Worm (Caenorhabditis elegans) whole organism, young adult: Measurements from ENCODE around the gene R05D3.9.

ENCODE experiments used
- B0336.3 ChIP-seq: fragments of 200-800 bp; sonication (Bioruptor generic); IDR thresholded peaks from 2 replicates; pipeline ENCODE4 v1.3.6; 2022; ENCODE audit warnings: missing genetic modification characterization, missing compliant biosample characterization
- D2030.7 ChIP-seq: fragments of 200-800 bp; sonication (Bioruptor generic); IDR thresholded peaks from 2 replicates; pipeline ENCODE4 v1.3.6; 2022; ENCODE audit warnings: missing genetic modification reagents, missing genetic modification characterization, missing compliant biosample characterization
- F10E7.11 ChIP-seq: sonication (generic microtip); optimal IDR thresholded peaks from 2 replicates; lab custom pipeline; 2017; ENCODE audit warnings: mild to moderate bottlenecking, missing genetic modification characterization, moderate library complexity, missing compliant biosample characterization
- F33H1.4 ChIP-seq: fragments of 200-800 bp; sonication (Bioruptor generic); IDR thresholded peaks from 2 replicates; pipeline ENCODE4 v1.3.6; 2022; ENCODE audit warnings: missing genetic modification reagents, missing genetic modification characterization, missing compliant biosample characterization
- F52B5.7 ChIP-seq: sonication (generic microtip); optimal IDR thresholded peaks from 2 replicates; lab custom pipeline; 2016; ENCODE audit warnings: mild to moderate bottlenecking, missing genetic modification characterization, missing compliant biosample characterization
- T07F8.4 ChIP-seq: sonication (generic microtip); optimal IDR thresholded peaks from 2 replicates; lab custom pipeline; 2016; ENCODE audit warnings: mild to moderate bottlenecking, missing genetic modification characterization, moderate library complexity, missing compliant biosample characterization
- Y79H2A.3 ChIP-seq: fragments of 200-800 bp; sonication (Bioruptor generic); conservative IDR thresholded peaks from 2 replicates; pipeline ENCODE4 v1.3.6; 2022; ENCODE audit warnings: missing genetic modification reagents, missing genetic modification characterization, missing compliant biosample characterization
- Y95B8A.8 ChIP-seq: fragments of 200-800 bp; sonication (Bioruptor generic); IDR thresholded peaks from 2 replicates; pipeline ENCODE4 v1.3.6; 2022; ENCODE audit warnings: missing genetic modification reagents, missing genetic modification characterization, missing compliant biosample characterization
- akir-1 ChIP-seq: fragments of 200-800 bp; sonication (Bioruptor generic); optimal IDR thresholded peaks from 2 replicates; lab custom pipeline; 2018; ENCODE audit warnings: mild to moderate bottlenecking, missing genetic modification characterization, moderate library complexity, missing compliant biosample characterization
- aptf-3 ChIP-seq: fragments of 200-800 bp; sonication (Bioruptor generic); IDR thresholded peaks from 2 replicates; pipeline ENCODE4 v1.3.6; 2022; ENCODE audit warnings: missing genetic modification characterization, missing compliant biosample characterization
- atf-7 ChIP-seq: sonication (generic microtip); optimal IDR thresholded peaks from 2 replicates; lab custom pipeline; 2017; ENCODE audit warnings: mild to moderate bottlenecking, missing genetic modification characterization, missing compliant biosample characterization
- attf-3 ChIP-seq: fragments of 200-800 bp; sonication (Bioruptor generic); conservative IDR thresholded peaks from 2 replicates; pipeline ENCODE4 v1.3.6; 2022; ENCODE audit warnings: missing genetic modification reagents, missing genetic modification characterization, missing compliant biosample characterization
- attf-5 ChIP-seq: fragments of 200-800 bp; sonication (Bioruptor generic); optimal IDR thresholded peaks from 2 replicates; lab custom pipeline; 2018; ENCODE audit warnings: mild to moderate bottlenecking, missing genetic modification characterization, missing compliant biosample characterization
- ccch-3 ChIP-seq: fragments of 200-800 bp; sonication (Bioruptor generic); optimal IDR thresholded peaks from 2 replicates; lab custom pipeline; 2018; ENCODE audit warnings: mild to moderate bottlenecking, missing genetic modification characterization, missing compliant biosample characterization
- ceh-100 ChIP-seq: fragments of 200-800 bp; sonication (Bioruptor generic); IDR thresholded peaks from 2 replicates; pipeline ENCODE4 v1.3.6; 2022; ENCODE audit warnings: missing genetic modification reagents, missing genetic modification characterization, missing compliant biosample characterization
- ceh-27 ChIP-seq: fragments of 200-800 bp; sonication (Bioruptor generic); optimal IDR thresholded peaks from 2 replicates; lab custom pipeline; 2018; ENCODE audit warnings: mild to moderate bottlenecking, missing genetic modification characterization, moderate library complexity, missing compliant biosample characterization
- ceh-58 ChIP-seq: fragments of 200-800 bp; sonication (Bioruptor generic); IDR thresholded peaks from 2 replicates; pipeline ENCODE4 v1.3.6; 2022; ENCODE audit warnings: missing genetic modification characterization, missing compliant biosample characterization
- ceh-79 ChIP-seq: sonication (generic microtip); optimal IDR thresholded peaks from 2 replicates; lab custom pipeline; 2017; ENCODE audit warnings: mild to moderate bottlenecking, missing genetic modification characterization, missing compliant biosample characterization
- ceh-91 ChIP-seq: fragments of 200-800 bp; sonication (Bioruptor generic); IDR thresholded peaks from 2 replicates; pipeline ENCODE4 v1.3.6; 2022; ENCODE audit warnings: missing genetic modification reagents, missing genetic modification characterization, missing compliant biosample characterization
- dox-1 ChIP-seq: fragments of 200-800 bp; sonication (Bioruptor generic); IDR thresholded peaks from 2 replicates; pipeline ENCODE4 v1.3.6; 2022; ENCODE audit warnings: missing genetic modification reagents, missing genetic modification characterization, missing compliant biosample characterization
- egl-18 ChIP-seq: fragments of 200-800 bp; sonication (Bioruptor generic); IDR thresholded peaks from 2 replicates; pipeline ENCODE4 v1.3.6; 2022; ENCODE audit warnings: missing genetic modification reagents, missing genetic modification characterization, missing compliant biosample characterization
- ekl-4 ChIP-seq: fragments of 200-800 bp; sonication (Bioruptor generic); IDR thresholded peaks from 2 replicates; pipeline ENCODE4 v1.3.6; 2022; ENCODE audit warnings: missing genetic modification reagents, missing genetic modification characterization, missing compliant biosample characterization
- fkh-3 ChIP-seq: sonication (generic microtip); optimal IDR thresholded peaks from 2 replicates; lab custom pipeline; 2016; ENCODE audit warnings: mild to moderate bottlenecking, missing genetic modification characterization, missing compliant biosample characterization
- him-1 ChIP-seq: sonication (generic microtip); optimal IDR thresholded peaks from 2 replicates; lab custom pipeline; 2016; ENCODE audit warnings: missing genotype, missing genetic modification reagents, missing genetic modification characterization, missing compliant biosample characterization
- hmg-20 ChIP-seq: fragments of 200-800 bp; sonication (Bioruptor generic); IDR thresholded peaks from 2 replicates; pipeline ENCODE4 v1.3.6; 2022; ENCODE audit warnings: missing genetic modification reagents, missing genetic modification characterization, missing compliant biosample characterization
- hsf-1 ChIP-seq: fragments of 200-800 bp; sonication (Bioruptor generic); IDR thresholded peaks from 2 replicates; pipeline ENCODE4 v1.3.6; 2022; ENCODE audit warnings: missing genetic modification reagents, missing genetic modification characterization, missing compliant biosample characterization
- let-607 ChIP-seq, 2 experiments: fragments of 200-800 bp in 1 of 2; sonication (Bioruptor generic) in 1 of 2; sonication (generic microtip) in 1 of 2; optimal IDR thresholded peaks; 2 replicates each; lab custom pipeline; 2016 to 2018; ENCODE audit warnings: mild to moderate bottlenecking in 2 of 2, missing compliant biosample characterization in 2 of 2, missing genetic modification characterization in 2 of 2, moderate library complexity in 2 of 2, missing genotype in 1 of 2
- lin-35 ChIP-seq, 3 experiments: fragments of 150-350 bp in 2 of 3; sonication (generic microtip) in 1 of 3; optimal IDR thresholded peaks; 2 replicates each; lab custom pipeline; 2014 to 2018; ENCODE audit warnings: missing biosample characterization in 3 of 3, missing genetic modification characterization in 3 of 3, missing genetic modification reagents in 3 of 3
- madf-3 ChIP-seq: fragments of 200-800 bp; sonication (Bioruptor generic); IDR thresholded peaks from 2 replicates; pipeline ENCODE4 v1.3.6; 2022; ENCODE audit warnings: missing genetic modification reagents, missing genetic modification characterization, missing compliant biosample characterization
- madf-6 ChIP-seq: fragments of 200-800 bp; sonication (Bioruptor generic); IDR thresholded peaks from 2 replicates; pipeline ENCODE4 v1.3.6; 2022; ENCODE audit warnings: missing genetic modification reagents, missing genetic modification characterization, missing compliant biosample characterization
- mxl-1 ChIP-seq: sonication (generic microtip); optimal IDR thresholded peaks from 2 replicates; lab custom pipeline; 2016; ENCODE audit warnings: missing genetic modification characterization, missing compliant biosample characterization
- nhr-120 ChIP-seq: fragments of 200-800 bp; sonication (Bioruptor generic); IDR thresholded peaks from 2 replicates; pipeline ENCODE4 v1.3.6; 2022; ENCODE audit warnings: missing genetic modification characterization, missing compliant biosample characterization
- nhr-80 ChIP-seq: sonication (generic microtip); optimal IDR thresholded peaks from 2 replicates; lab custom pipeline; 2016; ENCODE audit warnings: missing genetic modification characterization, missing compliant biosample characterization
- pbrm-1 ChIP-seq: fragments of 200-800 bp; sonication (Bioruptor generic); IDR thresholded peaks from 2 replicates; pipeline ENCODE4 v1.3.6; 2022; ENCODE audit warnings: missing genetic modification reagents, missing genetic modification characterization, missing compliant biosample characterization
- pha-4 ChIP-seq: fragments of 150-350 bp; sonication (generic microtip); optimal IDR thresholded peaks from 2 replicates; lab custom pipeline; 2014; ENCODE audit warnings: missing biosample characterization, missing genetic modification reagents, missing genetic modification characterization
- rpc-1 ChIP-seq, 2 experiments: fragments of 150-350 bp in 1 of 2; sonication (generic microtip) in 1 of 2; optimal IDR thresholded peaks; 2 replicates each; lab custom pipeline; 2014 to 2018; ENCODE audit warnings: missing biosample characterization in 1 of 2, missing genetic modification characterization in 1 of 2, missing genetic modification reagents in 1 of 2, missing genotype in 1 of 2
- sdz-38 ChIP-seq: sonication (generic microtip); optimal IDR thresholded peaks from 2 replicates; lab custom pipeline; 2016; ENCODE audit warnings: missing genotype, missing genetic modification characterization, missing compliant biosample characterization
- snpc-1.1 ChIP-seq: sonication (generic microtip); optimal IDR thresholded peaks from 2 replicates; lab custom pipeline; 2017; ENCODE audit warnings: missing genetic modification characterization, mild to moderate bottlenecking, missing compliant biosample characterization, antibody characterized with exemption, moderate library complexity, missing genotype, missing genetic modification reagents; ENCODE audit not compliant: insufficient read depth
- snpc-1.3 ChIP-seq: sonication (generic microtip); optimal IDR thresholded peaks from 2 replicates; lab custom pipeline; 2017; ENCODE audit warnings: missing genetic modification characterization, mild to moderate bottlenecking, missing compliant biosample characterization, antibody characterized with exemption, moderate library complexity, missing genotype, missing genetic modification reagents; ENCODE audit not compliant: insufficient read depth
- snpc-4 ChIP-seq, 5 experiments: fragments of 150-350 bp in 1 of 5; sonication (generic microtip) in 4 of 5; optimal IDR thresholded peaks; 2 replicates each; lab custom pipeline; 2014 to 2018; ENCODE audit warnings: missing genetic modification characterization in 5 of 5, missing biosample characterization in 3 of 5, antibody characterized with exemption in 2 of 5, mild to moderate bottlenecking in 2 of 5, missing compliant biosample characterization in 2 of 5, missing genotype in 2 of 5, moderate library complexity in 2 of 5, missing genetic modification reagents in 1 of 5
- tbx-9 ChIP-seq: sonication (generic microtip); optimal IDR thresholded peaks from 2 replicates; lab custom pipeline; 2016; ENCODE audit warnings: borderline replicate concordance, missing genetic modification characterization, inconsistent platforms, missing compliant biosample characterization
- unc-62 ChIP-seq: fragments of 150-350 bp; optimal IDR thresholded peaks from 2 replicates; lab custom pipeline; 2014; ENCODE audit warnings: missing biosample characterization, missing genetic modification reagents, missing genetic modification characterization
- xnd-1 ChIP-seq: sonication (generic microtip); optimal IDR thresholded peaks from 2 replicates; lab custom pipeline; 2016; ENCODE audit warnings: missing genotype, missing genetic modification reagents, missing genetic modification characterization, missing compliant biosample characterization
- zfh-2 ChIP-seq: fragments of 200-800 bp; sonication (Bioruptor generic); conservative IDR thresholded peaks from 2 replicates; pipeline ENCODE4 v1.3.6; 2022; ENCODE audit warnings: missing genetic modification reagents, missing genetic modification characterization, missing compliant biosample characterization
- ztf-25 ChIP-seq: fragments of 200-800 bp; sonication (Bioruptor generic); IDR thresholded peaks from 2 replicates; pipeline ENCODE4 v1.3.6; 2022; ENCODE audit warnings: missing genetic modification reagents, missing genetic modification characterization, missing compliant biosample characterization
- ztf-28 ChIP-seq: fragments of 200-800 bp; sonication (Bioruptor generic); IDR thresholded peaks from 2 replicates; pipeline ENCODE4 v1.3.6; 2022; ENCODE audit warnings: missing genetic modification reagents, missing genetic modification characterization, missing compliant biosample characterization
- ztf-3 ChIP-seq: fragments of 200-800 bp; sonication (Bioruptor generic); optimal IDR thresholded peaks from 2 replicates; lab custom pipeline; 2018; ENCODE audit warnings: mild to moderate bottlenecking, missing genetic modification characterization, missing compliant biosample characterization

Gene R05D3.9

DNA sequence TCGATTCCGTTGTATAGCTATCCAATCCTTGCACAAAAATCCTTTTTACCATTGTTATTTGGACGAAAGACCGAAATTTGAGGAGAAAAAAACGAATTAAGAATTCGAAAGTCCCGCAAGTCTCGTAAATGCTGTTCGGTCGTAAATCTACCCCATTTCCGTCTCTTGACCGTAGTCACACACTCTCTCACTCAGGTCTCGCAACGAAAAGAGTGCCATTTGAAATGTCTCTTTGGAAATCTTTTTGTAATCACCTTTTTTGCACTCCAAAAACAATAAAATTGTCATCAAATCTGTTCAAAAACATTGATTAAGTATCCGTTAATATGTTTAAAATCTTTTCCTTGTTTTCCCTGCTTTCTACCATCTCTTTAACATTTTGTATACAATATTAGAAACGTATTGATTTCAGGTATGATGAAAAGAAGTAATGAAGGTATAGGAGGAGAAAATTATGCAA, 10.3 kb downstream of the R05D3.9 start, which contains the start of the genes R05D3.8 and rfp-1 (continued):
- no peak for TF ChIP-seq ceh-79
- TF ChIP-seq F52B5.7 = no peak
- peak; percentile 31 for TF ChIP-seq nhr-80 (tag; lab: Kevin White, UChicago)
- no peak for TF ChIP-seq T07F8.4
- peak; percentile 71 for TF ChIP-seq attf-5 (GFP tag; lab: Kevin White, UChicago)
- TF ChIP-seq snpc-1.1 = no peak
- TF ChIP-seq ceh-27 (GFP tag; lab: Kevin White, UChicago) = peak; percentile 77
- TF ChIP-seq him-1 (tag; lab: Kevin White, UChicago) = no peak
- no peak for TF ChIP-seq aptf-3 (GFP tag; lab: Robert Waterston, UW)
- TF ChIP-seq Y95B8A.8 (GFP tag; lab: Robert Waterston, UW) = no peak
- peak; percentile 49; the same call in 1 of the 2 replicates for TF ChIP-seq ekl-4
- peak; percentile 79 for TF ChIP-seq hsf-1 (GFP tag; lab: Robert Waterston, UW)
- TF ChIP-seq let-607 (tag; optimal IDR thresholded peaks at IDR 0.05; lab: Kevin White, UChicago) = no peak
- TF ChIP-seq fkh-3 (tag; lab: Kevin White, UChicago) = no peak
- TF ChIP-seq ztf-28 (GFP tag; lab: Robert Waterston, UW) = no peak
- TF ChIP-seq ceh-58 (GFP tag; lab: Robert Waterston, UW) = no peak
- no peak for TF ChIP-seq zfh-2
- TF ChIP-seq egl-18 = no peak
- peak in 1 of 3 experiments; percentile 73 for TF ChIP-seq lin-35 (GFP tag; optimal IDR thresholded peaks at IDR 0.05; lab: Kevin White, UChicago)
- TF ChIP-seq snpc-1.3 (tag; lab: Kevin White, UChicago) = peak; percentile 58
- TF ChIP-seq xnd-1 (tag; lab: Kevin White, UChicago) = peak; percentile 56
- peak; percentile 61; the same call in 1 of the 2 replicates for TF ChIP-seq D2030.7
- 0 out of 2 replicates have a peak, but pooled peaks have one; percentile 32 for TF ChIP-seq B0336.3 (GFP tag; lab: Robert Waterston, UW)
- no peak for TF ChIP-seq atf-7 (tag; lab: Kevin White, UChicago)
- no peak for TF ChIP-seq nhr-120 (GFP tag; lab: Robert Waterston, UW)
- peak; percentile 87 for TF ChIP-seq madf-6 (GFP tag; lab: Robert Waterston, UW)
- TF ChIP-seq pha-4 (tag; lab: Kevin White, UChicago) = no peak
- no peak for TF ChIP-seq ceh-100
- TF ChIP-seq akir-1 (GFP tag; lab: Kevin White, UChicago) = no peak
- no peak for TF ChIP-seq unc-62 (GFP tag; lab: Kevin White, UChicago)
- TF ChIP-seq Y79H2A.3 (GFP tag; lab: Robert Waterston, UW) = 0 out of 2 replicates have a peak, but pooled peaks have one; percentile 50
- TF ChIP-seq attf-3 (GFP tag; lab: Robert Waterston, UW) = peak; percentile 68
- TF ChIP-seq dox-1 = peak; percentile 79
- TF ChIP-seq ccch-3 (GFP tag; lab: Kevin White, UChicago) = no peak
- no peak for TF ChIP-seq sdz-38 (tag; lab: Kevin White, UChicago)
- TF ChIP-seq rpc-1 (optimal IDR thresholded peaks at IDR 0.05; lab: Kevin White, UChicago) = no peak
- no peak for TF ChIP-seq rpc-1 (tag; optimal IDR thresholded peaks at IDR 0.05; lab: Kevin White, UChicago)
- TF ChIP-seq F10E7.11 = no peak
- TF ChIP-seq ceh-91 (GFP tag; lab: Robert Waterston, UW) = peak; percentile 72
- no peak for TF ChIP-seq ztf-25 (GFP tag; lab: Robert Waterston, UW)
- no peak for TF ChIP-seq mxl-1
- no peak for TF ChIP-seq snpc-4 (GFP tag; optimal IDR thresholded peaks at IDR 0.05; lab: Kevin White, UChicago)
- peak in 1 of 4 experiments; percentile 63 for TF ChIP-seq snpc-4 (tag; optimal IDR thresholded peaks at IDR 0.05; lab: Kevin White, UChicago)
- TF ChIP-seq tbx-9 (tag; lab: Kevin White, UChicago) = no peak
- peak; percentile 95 for TF ChIP-seq F33H1.4 (GFP tag; lab: Robert Waterston, UW)
- TF ChIP-seq madf-3 (GFP tag; lab: Robert Waterston, UW) = 0 out of 2 replicates have a peak, but pooled peaks have one; percentile 16
- TF ChIP-seq pbrm-1 (GFP tag; lab: Robert Waterston, UW) = 0 out of 2 replicates have a peak, but pooled peaks have one; percentile 34
- TF ChIP-seq hmg-20 = no peak
- no peak for TF ChIP-seq ztf-3 (GFP tag; lab: Kevin White, UChicago)
